Worm (Caenorhabditis elegans): ENCODE measurements around the gene sss-1.
A peak's percentile ranks its signal among the peaks of the same experiment; 100 is the strongest.

sss-1 gene

ce11 chrIV:9899227-9899626 lies 5.7 kb upstream of the sss-1 start:
- TF ChIP-seq dmd-6 (GFP tag; IDR thresholded peaks at IDR 0.05) (0 out of 2 replicates have a peak, but pooled peaks have one; percentile 5), ces-1 (GFP tag; optimal IDR thresholded peaks at IDR 0.05) (peak; percentile 61), nhr-42 (GFP tag; IDR thresholded peaks at IDR 0.05) (no peak), lin-13 (GFP tag; optimal IDR thresholded peaks at IDR 0.05) (no peak), mes-2 (tag; optimal IDR thresholded peaks at IDR 0.05; ENCODE audit: poor library complexity, severe bottlenecking) (peak; percentile 65), nhr-237 (tag; optimal IDR thresholded peaks at IDR 0.05) (no peak), snpc-4 (tag; optimal IDR thresholded peaks at IDR 0.05) (no peak), fkh-10 (GFP tag; optimal IDR thresholded peaks at IDR 0.05) (peak; percentile 25)

- peak; percentile 58 for TF ChIP-seq aha-1 (tag)
- TF ChIP-seq dmd-6 (GFP tag; IDR thresholded peaks at IDR 0.05): 0 out of 2 replicates have a peak, but pooled peaks have one; percentile 4
- no peak for TF ChIP-seq attf-4 (tag; optimal IDR thresholded peaks at IDR 0.05)
- TF ChIP-seq hlh-11 (tag; optimal IDR thresholded peaks at IDR 0.05): no peak
- no peak for TF ChIP-seq hif-1 (tag; optimal IDR thresholded peaks at IDR 0.05)
- TF ChIP-seq daf-16 (GFP tag; optimal IDR thresholded peaks at IDR 0.05): no peak
- no peak for TF ChIP-seq daf-16 (tag; optimal IDR thresholded peaks at IDR 0.05)
- TF ChIP-seq D1046.2 (GFP tag; IDR thresholded peaks at IDR 0.05): no peak
- no peak for TF ChIP-seq hmg-1.1 (GFP tag; IDR thresholded peaks at IDR 0.05)
These were observed 5.2 kb upstream of the sss-1 start, which contains the start of gene tbc-3 for ce11 chrIV:9898712-9899111. Gene tbc-3, plus strand, starts transcription at chrIV:9899012.

DNA sequence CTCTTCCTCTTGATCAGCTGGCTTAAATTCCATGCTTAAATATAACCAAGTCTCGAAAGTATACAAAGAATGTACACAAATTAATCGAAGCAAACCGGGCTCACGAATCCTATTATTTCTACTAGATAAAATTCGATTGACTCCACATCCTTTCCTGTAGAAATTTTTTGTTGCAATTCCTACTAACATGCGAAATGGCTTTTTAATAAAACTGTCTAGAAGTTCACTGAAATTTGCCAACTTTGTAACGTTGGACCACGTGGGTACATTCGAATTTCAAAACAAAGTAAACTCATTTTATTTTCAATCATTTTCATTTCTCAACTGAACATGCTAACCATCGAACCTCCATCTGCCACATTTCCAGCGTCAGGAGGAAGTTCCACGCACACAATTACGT lies 1.5 kb upstream of the sss-1 start, which contains the start of gene ssp-32:
ssp-32 (plus strand) TSS at position 301 of the 400 bp plus-strand sequence.
- TF ChIP-seq sdz-12 (GFP tag; optimal IDR thresholded peaks at IDR 0.05): no peak

- TF ChIP-seq F26F4.8 (GFP tag; conservative IDR thresholded peaks at IDR 0.05): 0 out of 2 replicates have a peak, but pooled peaks have one; percentile 57
These were observed 782 bp upstream of the sss-1 start, which contains the start of gene msp-77 for ce11 chrIV:9894331-9894730. Gene msp-77, plus strand, starts transcription at chrIV:9894631.

DNA sequence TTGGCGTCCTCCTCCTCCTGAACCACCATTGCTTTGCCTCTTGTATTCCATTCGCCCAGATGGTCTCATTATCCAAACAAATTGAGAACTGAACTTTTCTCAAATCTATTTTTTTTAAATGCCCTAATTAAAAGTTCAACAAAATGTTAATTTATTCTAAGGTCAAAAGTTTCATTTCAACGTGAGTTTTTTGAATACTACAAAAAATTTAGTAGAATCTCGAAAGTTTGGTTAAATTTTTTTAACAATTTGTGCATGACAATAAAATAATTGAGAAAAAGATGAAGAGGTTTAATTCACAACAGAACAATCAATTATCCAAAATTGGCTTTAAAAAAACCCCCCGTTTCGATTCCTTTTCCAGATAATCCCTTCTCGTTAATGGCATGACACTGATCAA lies 1.6 kb downstream of the sss-1 start, which contains the start of gene F32B6.4:
F32B6.4 (minus strand) TSS at position 101 of the 400 bp plus-strand sequence.
- no peak for TF ChIP-seq attf-4 (tag; optimal IDR thresholded peaks at IDR 0.05)
- TF ChIP-seq php-3 (GFP tag; IDR thresholded peaks at IDR 0.05): no peak
- no peak for TF ChIP-seq daf-8 (GFP tag; IDR thresholded peaks at IDR 0.05)
- TF ChIP-seq ceh-82 (tag; optimal IDR thresholded peaks at IDR 0.05): no peak
- no peak for TF ChIP-seq snpc-4 (tag; optimal IDR thresholded peaks at IDR 0.05)
- no peak for TF ChIP-seq mdt-29 (GFP tag; IDR thresholded peaks at IDR 0.05)
- no peak for TF ChIP-seq nhr-6 (tag; optimal IDR thresholded peaks at IDR 0.05)
- TF ChIP-seq lin-39 (tag; optimal IDR thresholded peaks at IDR 0.05): no peak
- no peak for TF ChIP-seq lin-15B (tag; optimal IDR thresholded peaks at IDR 0.05)
- TF ChIP-seq hmg-1.1 (GFP tag; IDR thresholded peaks at IDR 0.05): no peak
- TF ChIP-seq lir-3 (tag; optimal IDR thresholded peaks at IDR 0.05): no peak
- no peak for TF ChIP-seq Y5F2A.4 (GFP tag; optimal IDR thresholded peaks at IDR 0.05)
- TF ChIP-seq zfp-2 (tag; optimal IDR thresholded peaks at IDR 0.05): no peak
- no peak for TF ChIP-seq ctbp-1 (GFP tag; IDR thresholded peaks at IDR 0.05)
- TF ChIP-seq cey-2 (tag; optimal IDR thresholded peaks at IDR 0.05; ENCODE audit: borderline replicate concordance, insufficient read depth): no peak

- TF ChIP-seq skn-1 (tag; optimal IDR thresholded peaks at IDR 0.05): no peak
- TF ChIP-seq nhr-42 (GFP tag; IDR thresholded peaks at IDR 0.05): no peak
- no peak for TF ChIP-seq lin-13 (GFP tag; optimal IDR thresholded peaks at IDR 0.05)
- TF ChIP-seq ztf-11 (tag; optimal IDR thresholded peaks at IDR 0.05): no peak
- no peak for TF ChIP-seq ama-1 (optimal IDR thresholded peaks at IDR 0.05)
- no peak for TF ChIP-seq Y105C5A.15 (GFP tag; IDR thresholded peaks at IDR 0.05)
- TF ChIP-seq hlh-11 (tag; optimal IDR thresholded peaks at IDR 0.05): no peak
- TF ChIP-seq hif-1 (tag; optimal IDR thresholded peaks at IDR 0.05): no peak
- no peak for TF ChIP-seq mdl-1 (tag; optimal IDR thresholded peaks at IDR 0.05)
- no peak for TF ChIP-seq F44E2.7 (GFP tag; IDR thresholded peaks at IDR 0.05)
- TF ChIP-seq dmd-6 (GFP tag; IDR thresholded peaks at IDR 0.05): no peak
These were observed 3.7 kb downstream of the sss-1 start, which contains the start of gene ttbk-3 for ce11 chrIV:9889857-9890256. Gene ttbk-3, minus strand, starts transcription at chrIV:9889957.

Data from whole organism, L4 larva.